Worm (Caenorhabditis elegans) whole organism, young adult: ENCODE results near the gene C40A11.3.

Experiments
- F39B2.1 ChIP-seq: fragments of 200-800 bp; sonication (Bioruptor generic); IDR thresholded peaks from 2 replicates; pipeline ENCODE4 v1.3.6; 2022; ENCODE audit warnings: missing genetic modification reagents, missing genetic modification characterization, missing compliant biosample characterization
- K11D2.4 ChIP-seq: fragments of 200-800 bp; sonication (Bioruptor generic); IDR thresholded peaks from 2 replicates; pipeline ENCODE4 v1.3.6; 2022; ENCODE audit warnings: missing genetic modification reagents, missing genetic modification characterization, missing compliant biosample characterization
- akir-1 ChIP-seq: fragments of 200-800 bp; sonication (Bioruptor generic); optimal IDR thresholded peaks from 2 replicates; lab custom pipeline; 2018; ENCODE audit warnings: mild to moderate bottlenecking, missing genetic modification characterization, moderate library complexity, missing compliant biosample characterization
- ama-1 ChIP-seq, 3 experiments: fragments of 150-350 bp in 1 of 3; sonication (generic microtip) in 2 of 3; optimal IDR thresholded peaks; 2 replicates each; lab custom pipeline; 2014 to 2018; ENCODE audit warnings: missing biosample characterization in 2 of 3, missing genetic modification characterization in 2 of 3, missing genetic modification reagents in 2 of 3
- chd-7 ChIP-seq: sonication (generic microtip); optimal IDR thresholded peaks from 2 replicates; lab custom pipeline; 2016; ENCODE audit warnings: mild to moderate bottlenecking, missing genetic modification characterization, moderate library complexity, missing compliant biosample characterization
- egl-44 ChIP-seq: fragments of 200-800 bp; sonication (Bioruptor generic); IDR thresholded peaks from 2 replicates; pipeline ENCODE4 v1.3.6; 2022; ENCODE audit warnings: missing genetic modification reagents, missing genetic modification characterization, missing compliant biosample characterization
- madf-6 ChIP-seq: fragments of 200-800 bp; sonication (Bioruptor generic); IDR thresholded peaks from 2 replicates; pipeline ENCODE4 v1.3.6; 2022; ENCODE audit warnings: missing genetic modification reagents, missing genetic modification characterization, missing compliant biosample characterization
- mel-28 ChIP-seq: sonication (generic microtip); optimal IDR thresholded peaks from 2 replicates; lab custom pipeline; 2016; ENCODE audit warnings: borderline replicate concordance, mild to moderate bottlenecking, missing genetic modification characterization, missing compliant biosample characterization
- nfya-1 ChIP-seq: sonication (generic microtip); optimal IDR thresholded peaks from 2 replicates; lab custom pipeline; 2017; ENCODE audit warnings: antibody characterized with exemption, missing compliant biosample characterization, missing genetic modification characterization, borderline replicate concordance; ENCODE audit not compliant: insufficient read depth
- tbp1 ChIP-seq: fragments of 200-800 bp; sonication (Bioruptor generic); optimal IDR thresholded peaks from 2 replicates; lab custom pipeline; 2018; ENCODE audit warnings: mild to moderate bottlenecking, missing genetic modification characterization, missing compliant biosample characterization
- unc-62 ChIP-seq: fragments of 150-350 bp; optimal IDR thresholded peaks from 2 replicates; lab custom pipeline; 2014; ENCODE audit warnings: missing biosample characterization, missing genetic modification reagents, missing genetic modification characterization

ce11 chrII:2112948-2113347 lies 28.0 kb upstream of the C40A11.3 start, which contains the start of gene R52.6:
- TF ChIP-seq egl-44 (no peak), F39B2.1 (GFP tag; lab: Robert Waterston, UW) (no peak), chd-7 (no peak), akir-1 (no peak), mel-28 (no peak), tbp1 (GFP tag; lab: Kevin White, UChicago) (no peak), K11D2.4 (GFP tag; lab: Robert Waterston, UW) (no peak), nfya-1 (tag; lab: Kevin White, UChicago) (no peak), unc-62 (no peak), ama-1 (optimal IDR thresholded peaks at IDR 0.05; lab: Kevin White, UChicago) (no peak), ama-1 (GFP tag; optimal IDR thresholded peaks at IDR 0.05; lab: Kevin White, UChicago) (no peak), madf-6 (GFP tag; lab: Robert Waterston, UW) (no peak)
